Worm (Caenorhabditis elegans) whole organism, L2 larva: ENCODE data around the gene cpr-8.

ENCODE experiments used
- nhr-23 ChIP-seq: fragments of 150-350 bp; optimal IDR thresholded peaks from 2 replicates; lab custom pipeline; 2014; ENCODE audit warnings: missing biosample characterization, missing genetic modification reagents, missing genetic modification characterization
- nhr-25 ChIP-seq: fragments of 150-350 bp; sonication (generic microtip); optimal IDR thresholded peaks from 3 replicates; lab custom pipeline; 2014; ENCODE audit warnings: missing biosample characterization, missing genetic modification characterization
- snpc-4 ChIP-seq: fragments of 150-350 bp; optimal IDR thresholded peaks from 2 replicates; lab custom pipeline; 2014; ENCODE audit warnings: missing biosample characterization, missing genetic modification characterization

ce11 chrV:1160716-1161115, 26.3 kb downstream of the cpr-8 start:
- TF ChIP-seq snpc-4 (no peak), nhr-25 (tag; lab: Kevin White, UChicago) (no peak), nhr-23 (tag; lab: Kevin White, UChicago) (no peak)
